Worm (Caenorhabditis elegans) whole organism, young adult: ENCODE data around the gene daf-11.

ENCODE experiments used
- B0019.2 ChIP-seq: fragments of 200-800 bp; sonication (Bioruptor generic); conservative IDR thresholded peaks from 2 replicates; pipeline ENCODE4 v1.3.6; 2022; ENCODE audit warnings: missing genetic modification reagents, missing genetic modification characterization, missing compliant biosample characterization
- C17E4.6 ChIP-seq: fragments of 200-800 bp; sonication (Bioruptor generic); IDR thresholded peaks from 2 replicates; pipeline ENCODE4 v1.3.6; 2022; ENCODE audit warnings: missing genetic modification reagents, missing genetic modification characterization, missing compliant biosample characterization
- F23B12.7 ChIP-seq: sonication (generic microtip); optimal IDR thresholded peaks from 2 replicates; lab custom pipeline; 2017; ENCODE audit warnings: missing genetic modification characterization, mild to moderate bottlenecking, missing compliant biosample characterization, antibody characterized with exemption, moderate library complexity; ENCODE audit not compliant: insufficient read depth
- F33H1.4 ChIP-seq: fragments of 200-800 bp; sonication (Bioruptor generic); IDR thresholded peaks from 2 replicates; pipeline ENCODE4 v1.3.6; 2022; ENCODE audit warnings: missing genetic modification reagents, missing genetic modification characterization, missing compliant biosample characterization
- F57A8.1 ChIP-seq: fragments of 200-800 bp; sonication (Bioruptor generic); optimal IDR thresholded peaks from 2 replicates; lab custom pipeline; 2018; ENCODE audit warnings: mild to moderate bottlenecking, missing genetic modification characterization, moderate library complexity, missing compliant biosample characterization
- F57C9.4 ChIP-seq: sonication (generic microtip); optimal IDR thresholded peaks from 2 replicates; lab custom pipeline; 2017; ENCODE audit warnings: mild to moderate bottlenecking, missing genetic modification characterization, missing compliant biosample characterization
- K12H6.12 ChIP-seq: fragments of 200-800 bp; sonication (Bioruptor generic); optimal IDR thresholded peaks from 2 replicates; lab custom pipeline; 2018; ENCODE audit warnings: mild to moderate bottlenecking, missing genetic modification characterization, missing compliant biosample characterization
- Y67H2A.10 ChIP-seq: fragments of 200-800 bp; sonication (Bioruptor generic); conservative IDR thresholded peaks from 2 replicates; pipeline ENCODE4 v1.3.6; 2022; ENCODE audit warnings: missing genetic modification reagents, missing genetic modification characterization, missing compliant biosample characterization
- Y95B8A.8 ChIP-seq: fragments of 200-800 bp; sonication (Bioruptor generic); IDR thresholded peaks from 2 replicates; pipeline ENCODE4 v1.3.6; 2022; ENCODE audit warnings: missing genetic modification reagents, missing genetic modification characterization, missing compliant biosample characterization
- atf-7 ChIP-seq: sonication (generic microtip); optimal IDR thresholded peaks from 2 replicates; lab custom pipeline; 2017; ENCODE audit warnings: mild to moderate bottlenecking, missing genetic modification characterization, missing compliant biosample characterization
- attf-5 ChIP-seq: fragments of 200-800 bp; sonication (Bioruptor generic); optimal IDR thresholded peaks from 2 replicates; lab custom pipeline; 2018; ENCODE audit warnings: mild to moderate bottlenecking, missing genetic modification characterization, missing compliant biosample characterization
- bed-1 ChIP-seq: fragments of 200-800 bp; sonication (Bioruptor generic); IDR thresholded peaks from 2 replicates; pipeline ENCODE4 v1.3.6; 2022; ENCODE audit warnings: missing genetic modification reagents, missing genetic modification characterization, missing compliant biosample characterization
- bed-2 ChIP-seq: fragments of 200-800 bp; sonication (Bioruptor generic); IDR thresholded peaks from 2 replicates; pipeline ENCODE4 v1.3.6; 2022; ENCODE audit warnings: missing genetic modification reagents, missing genetic modification characterization, missing compliant biosample characterization
- ccch-3 ChIP-seq: fragments of 200-800 bp; sonication (Bioruptor generic); optimal IDR thresholded peaks from 2 replicates; lab custom pipeline; 2018; ENCODE audit warnings: mild to moderate bottlenecking, missing genetic modification characterization, missing compliant biosample characterization
- cebp-1 ChIP-seq, 2 experiments: fragments of 200-800 bp in 1 of 2; sonication (Bioruptor generic) in 1 of 2; sonication (generic microtip) in 1 of 2; IDR thresholded peaks in 1 of 2; optimal IDR thresholded peaks in 1 of 2; 2 replicates each; pipeline versions ENCODE4 v1.3.6 to Lab custom; 2017 to 2022; ENCODE audit warnings: missing compliant biosample characterization in 2 of 2, missing genetic modification characterization in 2 of 2, mild to moderate bottlenecking in 1 of 2, missing genetic modification reagents in 1 of 2, moderate library complexity in 1 of 2
- die-1 ChIP-seq: sonication (generic microtip); optimal IDR thresholded peaks from 2 replicates; lab custom pipeline; 2016; ENCODE audit warnings: missing genotype, mild to moderate bottlenecking, missing genetic modification characterization, missing compliant biosample characterization
- dpl-1 ChIP-seq: fragments of 150-350 bp; optimal IDR thresholded peaks from 2 replicates; lab custom pipeline; 2014; ENCODE audit warnings: missing biosample characterization, missing genetic modification reagents, missing genetic modification characterization
- ekl-4 ChIP-seq: fragments of 200-800 bp; sonication (Bioruptor generic); IDR thresholded peaks from 2 replicates; pipeline ENCODE4 v1.3.6; 2022; ENCODE audit warnings: missing genetic modification reagents, missing genetic modification characterization, missing compliant biosample characterization
- gei-17 ChIP-seq: fragments of 200-800 bp; sonication (Bioruptor generic); optimal IDR thresholded peaks from 2 replicates; lab custom pipeline; 2018; ENCODE audit warnings: mild to moderate bottlenecking, missing genetic modification characterization, missing compliant biosample characterization
- him-1 ChIP-seq: sonication (generic microtip); optimal IDR thresholded peaks from 2 replicates; lab custom pipeline; 2016; ENCODE audit warnings: missing genotype, missing genetic modification reagents, missing genetic modification characterization, missing compliant biosample characterization
- hmg-20 ChIP-seq: fragments of 200-800 bp; sonication (Bioruptor generic); IDR thresholded peaks from 2 replicates; pipeline ENCODE4 v1.3.6; 2022; ENCODE audit warnings: missing genetic modification reagents, missing genetic modification characterization, missing compliant biosample characterization
- lag-1 ChIP-seq: fragments of 200-800 bp; sonication (Bioruptor generic); IDR thresholded peaks from 2 replicates; pipeline ENCODE4 v1.3.6; 2022; ENCODE audit warnings: missing genetic modification reagents, missing genetic modification characterization, missing compliant biosample characterization
- madf-3 ChIP-seq: fragments of 200-800 bp; sonication (Bioruptor generic); IDR thresholded peaks from 2 replicates; pipeline ENCODE4 v1.3.6; 2022; ENCODE audit warnings: missing genetic modification reagents, missing genetic modification characterization, missing compliant biosample characterization
- mcd-1 ChIP-seq: fragments of 200-800 bp; sonication (Bioruptor generic); IDR thresholded peaks from 2 replicates; pipeline ENCODE4 v1.3.6; 2022; ENCODE audit warnings: missing genetic modification reagents, missing genetic modification characterization, missing compliant biosample characterization
- nfya-2 ChIP-seq: fragments of 200-800 bp; sonication (Bioruptor generic); IDR thresholded peaks from 2 replicates; pipeline ENCODE4 v1.3.6; 2022; ENCODE audit warnings: missing genetic modification reagents, missing genetic modification characterization, missing compliant biosample characterization
- nhr-80 ChIP-seq: sonication (generic microtip); optimal IDR thresholded peaks from 2 replicates; lab custom pipeline; 2016; ENCODE audit warnings: missing genetic modification characterization, missing compliant biosample characterization
- rcor-1 ChIP-seq: fragments of 200-800 bp; sonication (Bioruptor generic); IDR thresholded peaks from 2 replicates; pipeline ENCODE4 v1.3.6; 2022; ENCODE audit warnings: missing genetic modification reagents, missing genetic modification characterization, missing compliant biosample characterization
- snpc-3.4 ChIP-seq: sonication (generic microtip); optimal IDR thresholded peaks from 2 replicates; lab custom pipeline; 2017; ENCODE audit warnings: missing genetic modification characterization, mild to moderate bottlenecking, missing compliant biosample characterization, antibody characterized with exemption, moderate library complexity, missing genotype, missing genetic modification reagents
- unc-130 ChIP-seq: sonication (generic microtip); optimal IDR thresholded peaks from 2 replicates; lab custom pipeline; 2016; ENCODE audit warnings: missing genetic modification reagents, missing genetic modification characterization, missing compliant biosample characterization
- ztf-18 ChIP-seq: sonication (generic microtip); optimal IDR thresholded peaks from 2 replicates; lab custom pipeline; 2016; ENCODE audit warnings: missing genotype, mild to moderate bottlenecking, missing genetic modification characterization, missing compliant biosample characterization
- ztf-28 ChIP-seq: fragments of 200-800 bp; sonication (Bioruptor generic); IDR thresholded peaks from 2 replicates; pipeline ENCODE4 v1.3.6; 2022; ENCODE audit warnings: missing genetic modification reagents, missing genetic modification characterization, missing compliant biosample characterization
- ztf-6 ChIP-seq: fragments of 200-800 bp; sonication (Bioruptor generic); IDR thresholded peaks from 2 replicates; pipeline ENCODE4 v1.3.6; 2022; ENCODE audit warnings: missing genetic modification reagents, missing genetic modification characterization, missing compliant biosample characterization

Gene daf-11

ce11 chrV:11686877-11687276, 39.0 kb downstream of the daf-11 start, which contains the start of gene W05E10.2:
Gene W05E10.2, plus strand, starts transcription at chrV:11687177.
- TF ChIP-seq F33H1.4 (GFP tag; lab: Robert Waterston, UW): no peak
- TF ChIP-seq F23B12.7 (tag; lab: Kevin White, UChicago): no peak
- no peak for TF ChIP-seq C17E4.6 (GFP tag; lab: Robert Waterston, UW)
- no peak for TF ChIP-seq madf-3
- no peak for TF ChIP-seq him-1 (tag; lab: Kevin White, UChicago)
- no peak for TF ChIP-seq snpc-3.4 (tag; lab: Kevin White, UChicago)
- TF ChIP-seq bed-1: no peak
- no peak for TF ChIP-seq unc-130
- no peak for TF ChIP-seq attf-5 (GFP tag; lab: Kevin White, UChicago)
- no peak for TF ChIP-seq hmg-20

- TF ChIP-seq rcor-1 (GFP tag; lab: Robert Waterston, UW) (no peak), cebp-1 (GFP tag; IDR thresholded peaks at IDR 0.05; lab: Robert Waterston, UW) (no peak), cebp-1 (tag; optimal IDR thresholded peaks at IDR 0.05; lab: Kevin White, UChicago) (peak; percentile 8)
Observed at ce11 chrV:11682858-11683257, 43.0 kb downstream of the daf-11 start.

- TF ChIP-seq ztf-18 (tag; lab: Kevin White, UChicago): no peak
- no peak for TF ChIP-seq B0019.2 (GFP tag; lab: Robert Waterston, UW)
- no peak for TF ChIP-seq Y95B8A.8
- no peak for TF ChIP-seq die-1
Observed at ce11 chrV:11680519-11681203, 45.2 kb downstream of the daf-11 start.

ce11 chrV:11677494-11677893, 48.4 kb downstream of the daf-11 start:
- TF ChIP-seq nhr-80 (tag; lab: Kevin White, UChicago): no peak
- no peak for TF ChIP-seq K12H6.12 (tag; lab: Kevin White, UChicago)
- no peak for TF ChIP-seq F57A8.1 (GFP tag; lab: Kevin White, UChicago)
- TF ChIP-seq bed-2: no peak
- TF ChIP-seq ztf-28 (GFP tag; lab: Robert Waterston, UW): no peak
- no peak for TF ChIP-seq ccch-3 (GFP tag; lab: Kevin White, UChicago)
- TF ChIP-seq Y67H2A.10 (GFP tag; lab: Robert Waterston, UW): no peak
- TF ChIP-seq lag-1 (GFP tag; lab: Robert Waterston, UW): no peak
- TF ChIP-seq ekl-4: no peak
- TF ChIP-seq attf-5 (GFP tag; lab: Kevin White, UChicago): no peak
- no peak for TF ChIP-seq atf-7 (tag; lab: Kevin White, UChicago)
- TF ChIP-seq dpl-1 (GFP tag; lab: Kevin White, UChicago): no peak
- TF ChIP-seq madf-3: no peak
- no peak for TF ChIP-seq nfya-2
- no peak for TF ChIP-seq hmg-20
- no peak for TF ChIP-seq ztf-6 (GFP tag; lab: Robert Waterston, UW)
- no peak for TF ChIP-seq gei-17 (GFP tag; lab: Kevin White, UChicago)
- no peak for TF ChIP-seq mcd-1 (GFP tag; lab: Robert Waterston, UW)
- TF ChIP-seq Y95B8A.8: no peak
- no peak for TF ChIP-seq F57C9.4 (tag; lab: Kevin White, UChicago)
